Worm (Caenorhabditis elegans): ENCODE data around the gene C16A3.5.

- TF ChIP-seq mes-4 (tag; optimal IDR thresholded peaks at IDR 0.05) (no peak), somi-1 (GFP tag; optimal IDR thresholded peaks at IDR 0.05) (no peak), repo-1 (tag; optimal IDR thresholded peaks at IDR 0.05) (peak; percentile 60), tbp1 (GFP tag; optimal IDR thresholded peaks at IDR 0.05) (no peak), ccch-3 (GFP tag; optimal IDR thresholded peaks at IDR 0.05) (no peak), lin-35 (GFP tag; optimal IDR thresholded peaks at IDR 0.05) (no peak)
Observed at ce11 chrIII:6415306-6415973, 34.9 kb downstream of the C16A3.5 start, which contains the start of gene nas-4.
